Worm (Caenorhabditis elegans) whole organism, L3 larva: ENCODE results near the gene F12F6.1.

Experiments
- R02D3.7 ChIP-seq: fragments of 150-350 bp; optimal IDR thresholded peaks from 2 replicates; lab custom pipeline; 2014; ENCODE audit warnings: missing biosample characterization, missing genetic modification characterization
- ZK546.5 ChIP-seq: sonication (generic microtip); optimal IDR thresholded peaks from 2 replicates; lab custom pipeline; 2017; ENCODE audit warnings: missing biosample characterization, missing genetic modification characterization
- ama-1 ChIP-seq: fragments of 150-350 bp; optimal IDR thresholded peaks from 2 replicates; lab custom pipeline; 2018
- ceh-82 ChIP-seq: fragments of 150-350 bp; optimal IDR thresholded peaks from 2 replicates; lab custom pipeline; 2014; ENCODE audit warnings: missing biosample characterization, missing genetic modification characterization
- egl-27 ChIP-seq: sonication (generic microtip); optimal IDR thresholded peaks from 4 replicates; lab custom pipeline; 2017; ENCODE audit warnings: missing biosample characterization, missing genetic modification reagents, missing genetic modification characterization
- egl-5 ChIP-seq: fragments of 150-350 bp; optimal IDR thresholded peaks from 2 replicates; lab custom pipeline; 2017; ENCODE audit warnings: missing biosample characterization, missing genetic modification reagents, missing genetic modification characterization, inconsistent platforms
- elt-1 ChIP-seq: fragments of 150-350 bp; optimal IDR thresholded peaks from 2 replicates; lab custom pipeline; 2014; ENCODE audit warnings: missing biosample characterization, missing genetic modification characterization
- elt-2 ChIP-seq: sonication (generic microtip); optimal IDR thresholded peaks from 2 replicates; lab custom pipeline; 2016; ENCODE audit warnings: missing genetic modification reagents, mild to moderate bottlenecking, missing genetic modification characterization, missing compliant biosample characterization
- elt-3 ChIP-seq, 3 experiments: fragments of 150-350 bp in 1 of 3; sonication (generic microtip) in 2 of 3; optimal IDR thresholded peaks; 2 replicates in 2 of 3; 4 replicates in 1 of 3; lab custom pipeline; 2014 to 2017; ENCODE audit warnings: missing biosample characterization in 3 of 3, missing genetic modification characterization in 3 of 3
- eor-1 ChIP-seq, 2 experiments: fragments of 150-350 bp; optimal IDR thresholded peaks; 2 replicates each; lab custom pipeline; 2014 to 2018; ENCODE audit warnings: missing biosample characterization in 2 of 2, missing genetic modification characterization in 2 of 2
- fkh-2 ChIP-seq: fragments of 150-350 bp; optimal IDR thresholded peaks from 2 replicates; lab custom pipeline; 2014; ENCODE audit warnings: missing biosample characterization, missing genetic modification reagents, missing genetic modification characterization
- fos-1 ChIP-seq: fragments of 150-350 bp; optimal IDR thresholded peaks from 2 replicates; lab custom pipeline; 2014; ENCODE audit warnings: missing biosample characterization, missing genetic modification characterization
- hmg-11 ChIP-seq: sonication (generic microtip); optimal IDR thresholded peaks from 2 replicates; lab custom pipeline; 2016; ENCODE audit warnings: missing genetic modification characterization, missing compliant biosample characterization
- jun-1 ChIP-seq: fragments of 150-350 bp; optimal IDR thresholded peaks from 2 replicates; lab custom pipeline; 2014; ENCODE audit warnings: missing biosample characterization, missing genetic modification reagents, missing genetic modification characterization
- lin-15B ChIP-seq: fragments of 150-350 bp; optimal IDR thresholded peaks from 2 replicates; lab custom pipeline; 2014; ENCODE audit warnings: missing biosample characterization, missing genetic modification characterization
- lin-39 ChIP-seq: fragments of 150-350 bp; optimal IDR thresholded peaks from 2 replicates; lab custom pipeline; 2018; ENCODE audit warnings: missing biosample characterization, missing genetic modification reagents, missing genetic modification characterization
- lsy-12 ChIP-seq: sonication (generic microtip); optimal IDR thresholded peaks from 2 replicates; lab custom pipeline; 2016; ENCODE audit warnings: mild to moderate bottlenecking, missing genetic modification characterization, missing compliant biosample characterization
- mdl-1 ChIP-seq: fragments of 150-350 bp; optimal IDR thresholded peaks from 2 replicates; lab custom pipeline; 2014; ENCODE audit warnings: missing biosample characterization, missing genetic modification characterization
- mml-1 ChIP-seq: fragments of 150-350 bp; sonication (generic microtip); optimal IDR thresholded peaks from 3 replicates; lab custom pipeline; 2014; ENCODE audit warnings: missing biosample characterization, missing genetic modification characterization
- nfya-1 ChIP-seq: sonication (generic microtip); optimal IDR thresholded peaks from 2 replicates; lab custom pipeline; 2017; ENCODE audit warnings: missing genetic modification characterization, mild to moderate bottlenecking, missing compliant biosample characterization, antibody characterized with exemption, moderate library complexity; ENCODE audit not compliant: insufficient read depth
- nhr-11 ChIP-seq: fragments of 150-350 bp; optimal IDR thresholded peaks from 2 replicates; lab custom pipeline; 2014; ENCODE audit warnings: missing biosample characterization, missing genetic modification characterization
- nhr-12 ChIP-seq: fragments of 150-350 bp; optimal IDR thresholded peaks from 2 replicates; lab custom pipeline; 2014; ENCODE audit warnings: missing biosample characterization, missing genetic modification characterization
- nhr-25 ChIP-seq: sonication (generic microtip); optimal IDR thresholded peaks from 2 replicates; lab custom pipeline; 2017; ENCODE audit warnings: missing biosample characterization, missing genetic modification characterization
- nhr-43 ChIP-seq: sonication (generic microtip); optimal IDR thresholded peaks from 2 replicates; lab custom pipeline; 2016; ENCODE audit warnings: mild to moderate bottlenecking, missing genetic modification characterization, missing compliant biosample characterization; ENCODE audit not compliant: poor library complexity, severe bottlenecking
- nhr-67 ChIP-seq: fragments of 150-350 bp; optimal IDR thresholded peaks from 2 replicates; lab custom pipeline; 2014; ENCODE audit warnings: missing biosample characterization, missing genetic modification characterization
- nhr-76 ChIP-seq: fragments of 150-350 bp; sonication (generic microtip); optimal IDR thresholded peaks from 5 replicates; lab custom pipeline; 2014; ENCODE audit warnings: missing biosample characterization, missing genetic modification characterization
- pha-4 ChIP-seq: fragments of 150-350 bp; optimal IDR thresholded peaks from 2 replicates; lab custom pipeline; 2014; ENCODE audit warnings: missing biosample characterization, missing genetic modification reagents, missing genetic modification characterization
- pqm-1 ChIP-seq: fragments of 150-350 bp; optimal IDR thresholded peaks from 2 replicates; lab custom pipeline; 2017; ENCODE audit warnings: missing biosample characterization, missing genetic modification characterization, inconsistent platforms
- skn-1 ChIP-seq: fragments of 150-350 bp; optimal IDR thresholded peaks from 2 replicates; lab custom pipeline; 2014; ENCODE audit warnings: missing biosample characterization, missing genetic modification characterization
- snpc-4 ChIP-seq: fragments of 150-350 bp; optimal IDR thresholded peaks from 2 replicates; lab custom pipeline; 2014; ENCODE audit warnings: missing biosample characterization, missing genetic modification characterization
- zag-1 ChIP-seq: fragments of 150-350 bp; optimal IDR thresholded peaks from 2 replicates; lab custom pipeline; 2014; ENCODE audit warnings: missing biosample characterization, missing genetic modification characterization
- ztf-11 ChIP-seq: fragments of 150-350 bp; optimal IDR thresholded peaks from 2 replicates; lab custom pipeline; 2014; ENCODE audit warnings: missing biosample characterization, missing genetic modification characterization
- ztf-4 ChIP-seq: fragments of 150-350 bp; optimal IDR thresholded peaks from 2 replicates; lab custom pipeline; 2014; ENCODE audit warnings: missing biosample characterization, missing genetic modification characterization

The F12F6.1 gene

DNA sequence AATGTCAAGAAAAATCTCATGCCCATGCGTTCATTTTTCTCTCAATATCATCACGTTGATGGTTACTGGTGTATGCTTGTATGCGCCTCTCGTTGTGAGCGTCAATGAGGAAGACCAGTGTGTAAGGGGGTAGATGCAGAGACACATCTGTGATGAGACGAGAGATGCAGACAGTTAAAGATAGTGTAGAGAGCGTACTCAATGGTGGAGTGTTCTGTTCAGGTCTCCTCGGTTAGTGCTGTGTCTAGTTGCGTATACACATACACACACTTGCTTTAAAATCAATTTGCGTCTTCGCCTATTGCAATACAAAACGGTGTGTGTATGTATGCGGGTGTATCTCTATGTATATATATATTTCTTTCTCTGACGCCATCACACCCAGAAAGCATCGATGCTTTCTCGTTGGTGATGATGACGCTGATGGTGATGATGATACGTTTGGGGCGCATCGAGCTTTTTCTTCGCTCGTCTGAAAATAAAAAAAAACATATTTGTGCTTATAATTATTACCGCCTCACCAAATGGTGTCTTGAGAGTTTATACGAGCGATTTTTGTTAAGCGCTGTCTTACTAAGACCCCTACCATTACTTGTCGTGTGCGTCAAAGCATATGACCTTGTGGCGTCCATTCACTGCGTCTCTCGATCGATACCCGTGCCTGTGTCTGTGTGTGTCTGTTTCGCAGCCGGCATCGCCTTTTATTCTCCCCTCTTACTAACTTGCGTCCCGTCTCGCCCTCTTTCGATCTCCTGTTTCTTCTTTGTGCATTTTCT lies 9.8 kb downstream of the F12F6.1 start, which contains the start of gene F40F11.3 (continued):
- peak; percentile 88 for TF ChIP-seq nhr-43 (tag; lab: Kevin White, UChicago)
- TF ChIP-seq ama-1 = peak; percentile 81
- peak; percentile 82 for TF ChIP-seq pha-4 (tag; lab: Kevin White, UChicago)
- no peak for TF ChIP-seq nhr-76 (tag; lab: Kevin White, UChicago)
- peak; percentile 61 for TF ChIP-seq lin-39 (tag; lab: Kevin White, UChicago)
- TF ChIP-seq ZK546.5 = no peak
- TF ChIP-seq lsy-12 (tag; lab: Kevin White, UChicago) = peak; percentile 90
- peak; percentile 72 for TF ChIP-seq R02D3.7 (tag; lab: Kevin White, UChicago)
- peak; percentile 78 for TF ChIP-seq nhr-11 (tag; lab: Kevin White, UChicago)
- TF ChIP-seq lin-15B (tag; lab: Kevin White, UChicago) = peak; percentile 83
- TF ChIP-seq hmg-11 (tag; lab: Kevin White, UChicago) = peak; percentile 96
- no peak for TF ChIP-seq nhr-12 (tag; lab: Kevin White, UChicago)

DNA sequence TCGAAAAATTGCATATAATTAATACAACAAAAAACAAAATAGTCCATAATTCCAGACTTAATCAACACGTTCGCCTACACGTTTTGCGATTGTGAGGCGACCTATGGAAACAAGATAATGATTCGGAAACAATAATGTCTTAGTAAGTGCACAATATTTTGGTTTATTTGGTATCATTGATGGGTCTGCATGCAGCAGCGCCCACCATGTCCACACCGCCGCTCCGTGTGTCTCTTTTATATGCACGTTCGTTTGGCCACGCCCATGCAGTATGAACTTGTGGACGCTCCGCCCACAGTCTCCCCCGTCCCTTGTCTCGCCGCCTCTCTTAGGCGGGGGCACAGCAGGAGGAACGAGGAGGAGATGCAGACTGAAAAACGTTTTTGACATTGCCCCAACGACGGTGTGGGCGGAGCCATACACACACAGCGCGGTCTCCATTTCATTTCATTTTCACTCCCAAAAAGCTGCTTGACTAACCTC lies 10.5 kb downstream of the F12F6.1 start, which contains the start of gene mig-38:
TSS of gene mig-38 (plus strand) at position 54 of the 483 bp plus-strand sequence.
- peak; percentile 69 for TF ChIP-seq nhr-43 (tag; lab: Kevin White, UChicago)
- TF ChIP-seq fkh-2 = no peak
- TF ChIP-seq pqm-1 (tag; lab: Kevin White, UChicago) = peak; percentile 32
- peak; percentile 17 for TF ChIP-seq jun-1 (tag; lab: Kevin White, UChicago)
- peak; percentile 14 for TF ChIP-seq snpc-4 (tag; lab: Kevin White, UChicago)
- peak; percentile 50 for TF ChIP-seq lsy-12 (tag; lab: Kevin White, UChicago)
- TF ChIP-seq nhr-12 (tag; lab: Kevin White, UChicago) = no peak
- peak; percentile 27 for TF ChIP-seq ztf-4 (tag; lab: Kevin White, UChicago)
- TF ChIP-seq nfya-1 (tag; lab: Kevin White, UChicago) = peak; percentile 81
- peak; percentile 39 for TF ChIP-seq lin-15B (tag; lab: Kevin White, UChicago)
- TF ChIP-seq egl-5 (tag; lab: Kevin White, UChicago) = peak; percentile 24
- TF ChIP-seq ceh-82 (tag; lab: Kevin White, UChicago) = no peak
- peak; percentile 54 for TF ChIP-seq lin-39 (tag; lab: Kevin White, UChicago)
- TF ChIP-seq ama-1 = peak; percentile 96
- no peak for TF ChIP-seq skn-1 (tag; lab: Kevin White, UChicago)
- TF ChIP-seq egl-27 = no peak
- peak; percentile 57 for TF ChIP-seq nhr-25 (tag; lab: Kevin White, UChicago)
- TF ChIP-seq hmg-11 (tag; lab: Kevin White, UChicago) = peak; percentile 66
- TF ChIP-seq ztf-11 (tag; lab: Kevin White, UChicago) = no peak
- peak; percentile 56 for TF ChIP-seq elt-2 (tag; lab: Kevin White, UChicago)

DNA sequence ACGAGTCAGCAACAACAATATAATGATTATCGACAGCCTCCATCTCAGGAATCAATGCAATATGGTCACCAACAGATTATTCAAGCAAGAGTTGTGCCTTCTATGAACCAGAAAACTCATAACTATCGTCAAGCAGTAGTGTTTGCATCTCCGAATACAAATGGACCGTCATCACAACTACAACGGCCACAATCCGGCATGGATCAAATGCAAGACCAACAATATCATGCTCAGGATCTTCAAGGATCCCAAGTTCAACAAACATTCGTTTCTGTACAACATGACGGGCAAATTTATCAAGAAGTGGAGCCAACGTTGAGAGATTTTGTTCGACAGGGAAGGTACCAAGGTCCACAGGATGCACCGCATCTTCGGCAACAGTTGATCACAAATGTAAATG lies 13.3 kb downstream of the F12F6.1 start:
- TF ChIP-seq lin-15B (tag; lab: Kevin White, UChicago) (no peak), mdl-1 (tag; lab: Kevin White, UChicago) (no peak), nhr-67 (tag; lab: Kevin White, UChicago) (no peak), ZK546.5 (no peak), elt-3 (tag; optimal IDR thresholded peaks at IDR 0.05; lab: Kevin White, UChicago) (no peak), ztf-4 (tag; lab: Kevin White, UChicago) (no peak), zag-1 (tag; lab: Kevin White, UChicago) (no peak), fos-1 (tag; lab: Kevin White, UChicago) (no peak), eor-1 (tag; optimal IDR thresholded peaks at IDR 0.05; lab: Kevin White, UChicago) (no peak), mml-1 (no peak), nfya-1 (tag; lab: Kevin White, UChicago) (no peak), ama-1 (no peak)
- TF ChIP-seq, all 47 proteins: peak for 0

DNA sequence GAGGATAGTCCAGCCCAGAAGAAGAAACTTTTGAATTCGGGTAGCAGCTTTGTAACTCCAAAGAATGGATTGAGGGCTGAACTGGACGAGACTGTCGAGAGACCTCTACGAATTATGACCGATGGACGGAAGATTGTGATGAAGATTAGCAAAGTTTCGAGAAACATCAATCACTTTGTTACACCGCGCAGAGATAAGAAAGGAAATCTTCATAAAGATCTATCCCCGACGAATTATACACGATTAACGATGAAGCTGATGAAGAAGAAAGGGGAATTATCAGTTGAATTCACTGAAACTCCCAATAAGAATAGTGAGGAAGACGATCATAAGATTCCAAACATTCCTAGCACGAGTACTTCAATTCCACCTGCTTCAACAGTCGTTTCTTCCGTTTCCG lies 16.0 kb downstream of the F12F6.1 start:
- TF ChIP-seq elt-1 (tag; lab: Kevin White, UChicago) (peak; percentile 89), elt-2 (tag; lab: Kevin White, UChicago) (no peak)
